Worm (Caenorhabditis elegans): ENCODE data around the gene Y39A3A.3.
A peak's percentile ranks its signal among the peaks of the same experiment; 100 is the strongest.

Y39A3A.3 gene

ce11 chrIII:2099808-2100366 is 31.7 kb upstream of the Y39A3A.3 start (continued):
- peak; percentile 37; the same call in 1 of the 2 replicates for TF ChIP-seq ekl-4 (GFP tag; IDR thresholded peaks at IDR 0.05)
- TF ChIP-seq ztf-26 (tag; optimal IDR thresholded peaks at IDR 0.05), result peak; percentile 28
- TF ChIP-seq attf-5 (GFP tag; optimal IDR thresholded peaks at IDR 0.05), result peak; percentile 30

DNA sequence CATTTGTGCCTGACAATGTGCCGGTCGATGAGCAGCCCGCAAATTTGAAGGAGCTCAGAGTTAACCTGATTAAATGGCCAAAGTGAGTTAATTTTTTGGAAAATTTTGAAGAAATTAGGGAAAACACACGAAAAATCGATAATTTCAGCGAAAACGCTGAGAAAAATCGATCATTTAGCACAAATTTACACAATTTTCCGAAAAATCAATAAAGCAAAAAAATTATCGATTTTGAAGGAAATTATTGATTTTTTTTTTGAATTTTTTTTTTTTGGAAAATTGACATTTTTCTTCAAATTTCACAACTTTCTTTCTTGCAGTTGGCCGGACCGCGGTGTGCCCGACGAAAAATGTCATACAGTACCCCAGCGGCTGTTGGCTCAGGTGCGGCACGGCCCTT is 30.0 kb upstream of the Y39A3A.3 start:
- no peak for TF ChIP-seq ztf-6 (GFP tag; IDR thresholded peaks at IDR 0.05)
- TF ChIP-seq zfh-2 (GFP tag; conservative IDR thresholded peaks at IDR 0.05), result no peak
- no peak for TF ChIP-seq T07F8.4 (tag; optimal IDR thresholded peaks at IDR 0.05)
- no peak for TF ChIP-seq ccch-3 (GFP tag; optimal IDR thresholded peaks at IDR 0.05)
- TF ChIP-seq cebp-1 (GFP tag; IDR thresholded peaks at IDR 0.05), result no peak
- TF ChIP-seq cebp-1 (tag; optimal IDR thresholded peaks at IDR 0.05), result no peak
- no peak for TF ChIP-seq akir-1 (GFP tag; optimal IDR thresholded peaks at IDR 0.05)
- TF ChIP-seq ceh-100 (GFP tag; IDR thresholded peaks at IDR 0.05), result no peak
- no peak for TF ChIP-seq madf-6 (GFP tag; IDR thresholded peaks at IDR 0.05)
- no peak for TF ChIP-seq hlh-12 (tag; optimal IDR thresholded peaks at IDR 0.05)
- no peak for TF ChIP-seq C17E4.6 (GFP tag; IDR thresholded peaks at IDR 0.05)
- no peak for TF ChIP-seq dox-1 (GFP tag; IDR thresholded peaks at IDR 0.05)
- no peak for TF ChIP-seq bed-2 (GFP tag; IDR thresholded peaks at IDR 0.05)
- no peak for TF ChIP-seq snpc-4 (GFP tag; optimal IDR thresholded peaks at IDR 0.05)
- no peak for TF ChIP-seq snpc-4 (tag; optimal IDR thresholded peaks at IDR 0.05)
- TF ChIP-seq B0336.3 (GFP tag; IDR thresholded peaks at IDR 0.05), result no peak
- TF ChIP-seq Y67H2A.10 (GFP tag; conservative IDR thresholded peaks at IDR 0.05), result no peak
- TF ChIP-seq mxl-1 (tag; optimal IDR thresholded peaks at IDR 0.05), result no peak
- no peak for TF ChIP-seq snpc-3.4 (tag; optimal IDR thresholded peaks at IDR 0.05)
- TF ChIP-seq nhr-90 (tag; optimal IDR thresholded peaks at IDR 0.05), result no peak
- no peak for TF ChIP-seq F55B11.4 (tag; optimal IDR thresholded peaks at IDR 0.05; ENCODE audit: borderline replicate concordance, insufficient read depth)
- no peak for TF ChIP-seq rcor-1 (GFP tag; IDR thresholded peaks at IDR 0.05)

DNA sequence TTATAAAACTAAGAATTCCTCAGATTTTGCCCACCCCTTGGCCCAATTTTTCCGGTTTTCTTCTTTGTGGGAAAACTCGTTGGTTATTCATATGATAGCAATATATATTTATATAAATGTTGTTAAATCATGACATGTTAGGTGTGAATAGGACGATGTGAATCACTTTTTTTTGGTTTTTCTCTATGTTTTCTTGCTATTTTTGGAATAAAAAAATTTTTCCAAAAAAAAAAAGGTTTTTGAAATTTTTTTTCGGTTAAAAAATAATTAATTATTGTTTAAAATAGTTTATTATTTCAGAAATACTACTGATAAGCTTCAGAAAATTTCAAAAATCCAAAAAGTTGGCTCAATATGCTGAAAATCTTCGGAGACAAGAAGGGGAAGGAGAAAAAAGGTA is 24.3 kb upstream of the Y39A3A.3 start, which contains the start of gene Y48G9A.9:
TSS of gene Y48G9A.9 (plus strand) at position 301 of the 400 bp plus-strand sequence.
- TF ChIP-seq xnd-1 (tag; optimal IDR thresholded peaks at IDR 0.05) (no peak), zfh-2 (GFP tag; conservative IDR thresholded peaks at IDR 0.05) (no peak)

- peak; percentile 30 for TF ChIP-seq nhr-80 (tag; optimal IDR thresholded peaks at IDR 0.05)
- TF ChIP-seq ztf-22 (GFP tag; optimal IDR thresholded peaks at IDR 0.05), result no peak
Measured at ce11 chrIII:2091367-2091766, 23.2 kb upstream of the Y39A3A.3 start.

ce11 chrIII:2090695-2091094 is 22.5 kb upstream of the Y39A3A.3 start:
- TF ChIP-seq cebp-2 (GFP tag; IDR thresholded peaks at IDR 0.05) (no peak), pbrm-1 (GFP tag; IDR thresholded peaks at IDR 0.05) (0 out of 2 replicates have a peak, but pooled peaks have one; percentile 10), pha-4 (tag; optimal IDR thresholded peaks at IDR 0.05) (peak; percentile 36), B0336.3 (GFP tag; IDR thresholded peaks at IDR 0.05) (no peak), K11D2.4 (GFP tag; IDR thresholded peaks at IDR 0.05) (peak; percentile 59; the same call in 1 of the 2 replicates), chd-7 (tag; optimal IDR thresholded peaks at IDR 0.05) (no peak), somi-1 (GFP tag; optimal IDR thresholded peaks at IDR 0.05) (peak; percentile 0), F10E7.11 (tag; optimal IDR thresholded peaks at IDR 0.05) (no peak), nhr-80 (tag; optimal IDR thresholded peaks at IDR 0.05) (peak; percentile 12), lin-54 (GFP tag; optimal IDR thresholded peaks at IDR 0.05) (peak; percentile 7), mcd-1 (GFP tag; IDR thresholded peaks at IDR 0.05) (peak; percentile 26; the same call in 1 of the 2 replicates), B0261.1 (tag; optimal IDR thresholded peaks at IDR 0.05) (no peak), tbp1 (GFP tag; optimal IDR thresholded peaks at IDR 0.05) (peak; percentile 9), cebp-1 (GFP tag; IDR thresholded peaks at IDR 0.05) (no peak), cebp-1 (tag; optimal IDR thresholded peaks at IDR 0.05) (peak; percentile 60), Y79H2A.3 (GFP tag; conservative IDR thresholded peaks at IDR 0.05) (no peak), hmg-1.2 (GFP tag; IDR thresholded peaks at IDR 0.05) (peak; percentile 78), fkh-3 (tag; optimal IDR thresholded peaks at IDR 0.05) (no peak), hrde-1 (tag; optimal IDR thresholded peaks at IDR 0.05; ENCODE audit: borderline replicate concordance) (no peak), ztf-26 (tag; optimal IDR thresholded peaks at IDR 0.05) (peak; percentile 46)
